Fruit fly (Drosophila melanogaster): ENCODE results near the gene Ac76E.

The Ac76E gene

DNA sequence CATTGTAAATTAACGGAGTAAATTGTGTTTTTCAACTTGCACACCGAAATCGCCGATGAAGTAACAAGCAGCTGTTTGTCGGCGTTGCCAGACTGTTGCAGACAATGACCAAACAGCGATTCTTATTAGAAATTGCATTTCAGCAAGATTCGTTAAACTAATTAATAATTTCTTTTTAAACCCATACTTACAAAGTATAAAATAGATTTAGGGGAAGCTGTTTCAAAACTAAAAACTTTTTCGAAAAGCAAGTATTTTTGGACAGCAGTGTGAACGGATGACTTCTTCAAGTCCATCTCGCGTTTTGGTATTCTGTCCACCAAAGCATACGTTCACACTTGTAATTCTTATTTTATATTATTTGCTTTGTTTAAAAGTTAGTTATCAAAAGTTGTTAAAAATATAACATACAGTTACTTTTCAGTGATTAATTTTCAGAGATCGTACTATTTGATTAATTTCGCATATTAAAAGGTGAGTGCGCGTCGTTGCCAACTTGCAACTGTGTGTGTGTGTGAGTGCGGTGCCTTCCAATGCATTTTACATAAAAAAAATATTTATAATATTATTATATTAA lies 10.6 kb upstream of the Ac76E start, which contains the start of the genes CG8004 and RhoGDI:
Gene CG8004 (minus strand): TSS at position 74 of the 577 bp plus-strand sequence.
Gene RhoGDI (plus strand): TSS at position 309 of the 577 bp plus-strand sequence.
- TF ChIP-seq CG17801 (GFP tag; optimal IDR thresholded peaks at IDR 0.05; ENCODE audit: partially characterized antibody) = no peak

DNA sequence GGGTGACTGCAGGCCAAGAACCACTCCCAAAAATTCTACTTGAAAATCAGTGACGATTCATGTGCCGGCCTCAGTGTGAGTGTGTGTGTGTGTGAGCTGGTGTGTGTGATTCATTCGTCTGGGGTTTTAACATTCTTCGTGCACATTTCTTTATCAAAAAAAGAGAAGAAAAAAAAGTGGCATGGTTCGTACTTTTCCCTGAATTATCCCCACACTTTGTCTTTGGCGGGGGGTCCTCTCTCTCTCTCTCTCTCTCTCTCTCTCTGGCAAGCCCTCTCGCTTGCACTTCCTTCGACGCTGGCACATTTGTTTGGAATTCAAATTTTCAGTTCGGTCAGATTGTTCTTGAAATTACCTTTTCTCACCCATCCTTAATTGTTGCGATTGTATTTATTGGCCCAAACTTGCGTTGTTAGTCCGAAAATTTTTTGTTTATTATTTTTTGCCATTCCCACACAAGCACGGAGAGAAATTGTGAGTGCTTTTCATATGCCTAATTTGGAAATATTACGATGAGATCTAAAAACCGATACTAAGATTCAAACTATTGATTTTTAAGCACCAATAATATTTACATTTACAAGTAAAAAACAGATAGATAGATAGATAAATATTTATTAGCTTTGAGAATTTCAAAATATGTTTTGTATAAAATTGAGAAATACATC lies 9.9 kb upstream of the Ac76E start:
- TF ChIP-seq CG17801 (GFP tag; optimal IDR thresholded peaks at IDR 0.05; ENCODE audit: partially characterized antibody) = no peak

DNA sequence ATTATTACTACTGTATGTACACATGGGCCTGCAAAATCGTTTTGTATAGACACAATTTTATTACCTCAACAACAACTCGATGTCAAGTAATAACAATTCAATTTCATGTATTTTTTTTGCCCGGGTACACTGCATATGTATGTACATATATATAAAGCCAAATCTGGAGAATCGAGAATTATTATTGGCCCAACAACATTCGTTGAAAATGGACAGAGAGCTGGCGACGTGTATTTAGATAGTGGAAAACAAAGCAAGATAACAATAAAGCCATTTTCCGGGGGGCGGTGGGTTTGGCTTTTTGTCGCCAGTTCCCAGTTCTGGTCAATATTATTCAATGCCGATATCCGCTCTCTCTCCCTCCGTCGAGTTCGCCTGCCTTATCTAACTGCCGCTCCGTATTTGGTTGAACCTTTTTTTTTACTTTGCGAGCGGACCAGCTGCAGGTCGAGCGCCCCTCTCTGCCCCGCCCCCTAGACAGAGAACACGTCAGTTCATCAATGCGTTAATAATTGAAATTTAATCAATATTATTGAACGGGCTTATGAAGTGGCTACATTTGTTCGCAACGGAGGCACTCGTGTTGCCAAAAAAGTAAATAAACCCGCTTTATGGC lies 9.3 kb upstream of the Ac76E start:
- TF ChIP-seq CG17801 (GFP tag; optimal IDR thresholded peaks at IDR 0.05; ENCODE audit: partially characterized antibody) = no peak

DNA sequence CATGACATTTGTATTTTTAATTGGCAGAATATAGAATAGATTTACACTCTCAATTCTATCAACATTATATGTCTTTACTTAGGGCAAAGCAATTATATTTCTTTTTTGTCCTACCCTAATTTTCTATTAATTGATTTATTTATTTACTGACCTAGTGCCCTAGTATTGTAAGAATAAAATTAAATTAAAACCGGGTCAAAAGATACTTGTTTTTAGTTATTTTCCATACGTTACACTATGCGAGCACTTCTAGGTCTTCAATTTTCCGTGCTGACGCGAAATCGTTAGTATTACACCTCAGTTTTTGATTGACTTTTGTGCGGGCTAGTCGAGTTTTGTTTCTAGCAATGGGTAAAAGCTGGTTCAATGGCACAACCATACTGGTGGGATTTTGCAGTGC lies 7.7 kb upstream of the Ac76E start, which contains the start of gene CG46462:
Gene CG46462 (plus strand): TSS at position 301 of the 400 bp plus-strand sequence.
- no peak for TF ChIP-seq CG17801 (GFP tag; optimal IDR thresholded peaks at IDR 0.05; ENCODE audit: partially characterized antibody)

DNA sequence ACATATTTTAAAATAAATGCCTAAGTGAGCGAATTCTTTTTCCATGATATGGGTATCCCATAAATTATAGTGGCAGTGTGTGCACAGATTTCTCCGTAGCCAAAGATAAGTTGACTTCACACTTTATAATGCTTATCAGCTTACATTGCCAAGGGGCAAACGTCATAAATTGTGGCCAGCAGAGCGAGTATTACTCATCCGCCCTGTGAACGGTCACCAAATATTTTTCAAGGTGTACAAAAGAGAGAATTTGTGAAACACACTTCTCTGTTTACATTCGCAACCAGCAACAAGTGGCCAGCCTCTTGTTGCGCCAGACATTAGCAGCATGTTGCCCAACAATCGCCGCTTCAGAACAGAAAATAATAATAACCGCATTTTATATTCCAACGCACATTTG lies 6.2 kb upstream of the Ac76E start:
- peak; percentile 54 for TF ChIP-seq CG17801 (GFP tag; optimal IDR thresholded peaks at IDR 0.05; ENCODE audit: partially characterized antibody)

DNA sequence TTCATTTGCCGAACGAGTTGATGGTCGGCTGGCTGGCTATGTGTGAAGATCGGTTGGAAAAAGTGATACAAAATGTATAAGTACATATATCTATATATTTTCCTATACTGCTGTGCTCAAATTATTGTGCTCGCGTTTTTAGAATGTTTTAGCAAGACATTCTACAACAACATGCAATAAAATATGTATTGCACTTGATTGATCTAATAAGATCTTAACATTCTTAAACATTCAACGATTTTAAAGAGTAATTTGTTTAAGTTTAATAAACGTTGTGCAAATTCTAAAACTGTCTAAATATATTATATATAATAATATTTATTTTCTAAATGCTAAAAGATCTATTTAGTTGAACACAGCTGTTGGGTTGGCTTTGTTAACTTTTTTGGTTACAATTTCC lies 1.3 kb downstream of the Ac76E start:
- no peak for TF ChIP-seq CG17801 (GFP tag; optimal IDR thresholded peaks at IDR 0.05; ENCODE audit: partially characterized antibody)

DNA sequence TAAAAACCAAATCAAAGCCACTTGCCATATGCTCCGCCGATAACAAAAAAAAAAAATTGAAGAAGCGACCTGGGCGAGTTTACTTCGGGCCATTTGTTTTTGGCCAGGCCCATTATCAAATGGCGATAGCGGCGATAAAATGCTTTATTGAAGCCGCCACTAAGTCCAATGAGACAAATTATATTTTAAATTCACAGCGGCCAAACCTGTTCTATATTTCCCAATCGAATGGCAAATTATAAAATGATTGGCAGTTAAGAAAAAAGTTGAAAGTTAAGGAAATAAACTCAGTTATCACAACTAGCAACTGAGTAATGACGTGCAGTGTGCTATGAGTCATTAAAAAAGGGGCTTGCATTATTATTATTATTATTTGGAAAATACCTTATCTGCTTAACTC lies 2.1 kb downstream of the Ac76E start:
- no peak for TF ChIP-seq CG17801 (GFP tag; optimal IDR thresholded peaks at IDR 0.05; ENCODE audit: partially characterized antibody)

DNA sequence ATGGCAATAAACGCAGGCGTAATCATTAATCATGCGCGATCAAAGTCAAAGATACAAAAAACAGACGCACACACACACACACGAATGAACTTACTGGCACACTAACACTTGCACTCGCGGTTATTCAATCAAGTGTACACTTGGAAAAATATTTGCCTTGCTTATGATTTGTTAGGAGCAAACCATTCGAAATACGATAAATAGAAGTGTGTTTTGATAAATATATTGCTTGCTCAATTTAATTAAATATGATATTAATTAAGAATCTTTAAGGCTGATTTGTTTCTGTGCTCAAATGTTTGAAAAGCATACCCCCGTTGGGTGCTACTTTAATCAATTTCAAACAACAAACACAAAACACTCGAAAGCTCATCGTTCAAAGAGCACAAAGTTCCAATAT lies 6.4 kb downstream of the Ac76E start:
- TF ChIP-seq CG17801 (GFP tag; optimal IDR thresholded peaks at IDR 0.05; ENCODE audit: partially characterized antibody) = no peak

DNA sequence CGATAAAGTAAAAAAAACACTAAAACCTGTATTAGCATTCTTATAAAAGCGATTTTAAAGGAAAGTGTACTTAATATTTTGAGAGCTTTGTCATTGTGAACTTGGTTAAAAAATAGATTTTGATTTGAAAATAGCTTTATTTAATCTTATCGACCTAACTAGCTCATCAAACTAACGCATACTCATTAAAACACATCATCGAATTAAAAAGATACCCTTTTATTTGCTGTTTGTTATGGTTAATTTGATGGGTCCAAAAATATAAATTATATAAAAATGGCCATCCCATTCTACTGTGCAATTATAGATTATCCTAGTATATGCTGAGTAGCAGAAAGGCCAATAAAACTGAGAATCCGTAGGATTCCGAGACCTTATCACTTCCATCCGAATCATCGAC lies 11.9 kb downstream of the Ac76E start, which contains the start of gene CG32219:
Gene CG32219 (minus strand): TSS at position 101 of the 400 bp plus-strand sequence.
- no peak for TF ChIP-seq CG17801 (GFP tag; optimal IDR thresholded peaks at IDR 0.05; ENCODE audit: partially characterized antibody)

DNA sequence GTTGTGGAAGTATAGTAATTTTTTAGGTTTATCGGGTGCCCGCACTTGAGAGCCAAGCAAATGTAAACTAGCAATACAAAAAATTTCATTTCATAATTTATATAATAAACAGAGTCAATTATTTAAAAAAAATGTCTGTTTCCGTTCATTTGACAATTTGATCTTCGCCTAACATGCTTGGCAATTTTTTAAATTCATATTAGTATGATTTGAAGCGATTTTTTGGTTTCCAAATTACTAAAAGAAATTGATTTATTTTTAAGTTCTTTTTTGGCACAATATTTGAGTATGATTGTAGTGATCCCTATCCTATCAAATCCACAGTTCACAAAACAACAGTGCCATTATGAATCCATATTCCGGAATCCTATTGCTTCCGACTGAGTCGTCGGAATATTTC lies 12.8 kb downstream of the Ac76E start, which contains the start of gene CG34258:
Gene CG34258 (minus strand): TSS at position 101 of the 400 bp plus-strand sequence.
- no peak for TF ChIP-seq CG17801 (GFP tag; optimal IDR thresholded peaks at IDR 0.05; ENCODE audit: partially characterized antibody)

DNA sequence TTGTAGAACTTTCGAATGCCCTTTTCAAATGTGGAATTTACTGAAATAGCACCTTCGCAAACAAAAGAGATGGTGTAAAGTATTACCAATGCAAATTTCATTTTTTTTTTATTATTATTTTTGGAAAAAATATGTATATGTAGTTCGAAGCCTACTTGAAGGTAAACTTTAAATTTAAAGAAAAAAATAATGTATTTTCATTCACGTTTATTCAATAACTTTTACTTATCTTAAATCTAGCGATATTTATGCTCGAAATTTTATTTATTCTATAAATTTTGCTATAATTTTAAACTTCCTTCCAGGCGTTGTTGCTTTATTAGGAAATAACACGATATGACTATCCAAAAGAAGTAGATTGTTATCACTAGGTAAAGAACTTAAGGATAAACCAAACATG lies 13.6 kb downstream of the Ac76E start, which contains the start of gene CG33710:
Gene CG33710 (minus strand): TSS at position 101 of the 400 bp plus-strand sequence.
- TF ChIP-seq CG17801 (GFP tag; optimal IDR thresholded peaks at IDR 0.05; ENCODE audit: partially characterized antibody) = no peak

DNA sequence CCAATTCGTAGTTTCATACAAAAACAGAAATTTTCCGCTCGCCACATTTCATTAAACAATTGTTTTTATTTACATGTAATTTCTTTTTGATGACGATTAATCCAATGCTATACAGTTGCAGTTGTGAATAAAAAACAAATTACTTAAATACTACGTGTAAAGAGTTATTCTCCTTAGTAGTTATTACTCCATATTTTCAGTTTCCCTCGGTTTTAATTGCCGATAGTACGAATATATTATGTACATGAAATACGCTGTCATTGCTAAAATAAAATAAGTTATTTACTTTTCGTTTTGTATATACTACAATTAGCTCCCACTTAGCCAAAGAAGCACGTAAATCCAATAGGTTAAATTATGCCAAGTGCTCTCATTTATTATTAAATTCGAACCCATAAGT lies 14.5 kb downstream of the Ac76E start, which contains the start of gene CG42655:
Gene CG42655 (minus strand): TSS at position 101 of the 400 bp plus-strand sequence.
- TF ChIP-seq CG17801 (GFP tag; optimal IDR thresholded peaks at IDR 0.05; ENCODE audit: partially characterized antibody) = no peak

DNA sequence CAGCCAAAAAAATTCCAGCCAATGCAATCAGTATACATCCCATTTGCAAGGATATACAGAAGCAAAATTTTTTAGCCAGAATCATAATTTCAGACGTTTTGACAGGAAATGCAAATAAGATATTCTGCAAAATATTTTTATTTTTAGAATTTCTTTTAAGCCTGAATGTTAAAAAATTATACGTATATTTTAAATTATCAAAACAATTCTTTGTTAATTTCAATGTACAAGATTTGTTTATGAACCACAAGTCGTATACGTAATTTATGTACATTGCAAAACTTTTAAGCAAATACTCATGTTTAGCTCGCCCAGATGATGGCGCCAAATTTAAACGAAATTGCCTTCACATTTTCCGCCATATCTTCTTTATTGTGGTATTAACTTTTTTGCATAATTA lies 15.3 kb downstream of the Ac76E start, which contains the start of gene CG42654:
Gene CG42654 (minus strand): TSS at position 101 of the 400 bp plus-strand sequence.
- TF ChIP-seq CG17801 (GFP tag; optimal IDR thresholded peaks at IDR 0.05; ENCODE audit: partially characterized antibody) = no peak

DNA sequence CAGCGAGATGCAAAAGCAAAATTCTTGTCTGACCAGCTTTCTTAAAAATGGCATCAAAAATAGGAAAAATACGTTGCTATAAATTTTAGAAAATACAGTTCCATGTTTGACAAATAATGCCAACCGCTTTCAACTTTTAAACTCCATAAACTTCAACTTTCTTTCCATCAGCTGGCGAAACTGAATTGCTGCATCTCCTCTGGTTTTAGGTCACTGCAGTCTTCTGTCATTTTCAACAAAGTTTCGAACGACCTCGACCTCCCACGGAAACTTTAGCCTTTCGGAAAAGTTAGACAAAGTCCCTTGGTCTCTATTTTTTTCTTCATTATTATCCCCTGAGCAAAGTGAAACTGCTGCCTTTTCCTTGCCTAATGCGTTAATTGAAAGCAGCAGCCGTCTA lies 16.6 kb downstream of the Ac76E start, which contains the start of gene CG42263:
Gene CG42263 (minus strand): TSS at position 101 of the 400 bp plus-strand sequence.
- TF ChIP-seq CG17801 (GFP tag; optimal IDR thresholded peaks at IDR 0.05; ENCODE audit: partially characterized antibody) = no peak

DNA sequence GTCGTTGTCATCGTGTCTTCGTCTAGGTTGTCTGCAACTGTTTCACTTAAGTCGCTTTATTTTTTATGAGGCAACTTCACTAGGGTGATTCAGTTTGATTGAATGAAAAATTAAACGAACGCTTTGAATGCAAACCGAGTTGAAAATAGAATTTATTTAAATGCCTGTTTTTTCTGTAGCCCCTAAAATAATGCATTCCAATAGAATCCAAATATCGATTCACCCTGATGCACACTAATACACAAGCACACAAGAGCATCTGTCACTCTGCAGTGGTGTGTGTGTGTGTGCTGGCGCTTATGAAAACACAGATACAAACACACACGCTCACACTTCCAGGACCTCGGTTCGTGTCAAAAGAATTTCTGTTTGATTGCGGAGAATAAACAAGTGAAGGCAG lies 22.7 kb downstream of the Ac76E start:
- TF ChIP-seq CG17801 (GFP tag; optimal IDR thresholded peaks at IDR 0.05; ENCODE audit: partially characterized antibody) = no peak

Data from ovary, adult (tissue).